Worm (Caenorhabditis elegans) whole organism, L4 larva: Measurements from ENCODE around the gene unc-51.

Source experiments
- F49E8.2 ChIP-seq: sonication (generic microtip); optimal IDR thresholded peaks from 2 replicates; lab custom pipeline; 2016; ENCODE audit warnings: missing compliant biosample characterization, mild to moderate bottlenecking, missing genetic modification characterization, borderline replicate concordance
- mxl-3 ChIP-seq: fragments of 200-800 bp; sonication (Bioruptor generic); optimal IDR thresholded peaks from 2 replicates; lab custom pipeline; 2018; ENCODE audit warnings: mild to moderate bottlenecking, missing genetic modification characterization, missing compliant biosample characterization
- nhr-102 ChIP-seq: sonication (generic microtip); optimal IDR thresholded peaks from 2 replicates; lab custom pipeline; 2016; ENCODE audit warnings: mild to moderate bottlenecking, missing genetic modification characterization, moderate library complexity, missing compliant biosample characterization
- nhr-237 ChIP-seq: sonication (generic microtip); optimal IDR thresholded peaks from 2 replicates; lab custom pipeline; 2017; ENCODE audit warnings: missing biosample characterization, missing genetic modification characterization
- pha-4 ChIP-seq, 2 experiments: fragments of 150-350 bp in 1 of 2; fragments of 200-800 bp in 1 of 2; sonication (Bioruptor generic) in 1 of 2; IDR thresholded peaks in 1 of 2; optimal IDR thresholded peaks in 1 of 2; 2 replicates each; pipeline versions ENCODE4 v1.3.6 to Lab custom; 2014 to 2022; ENCODE audit warnings: missing genetic modification characterization in 2 of 2, missing genetic modification reagents in 2 of 2, missing biosample characterization in 1 of 2, missing compliant biosample characterization in 1 of 2

ce11 chrV:20011654-20012053 is 7.4 kb upstream of the unc-51 start, which contains the start of gene Y60A3A.21:
- TF ChIP-seq mxl-3 (no peak), nhr-237 (no peak), pha-4 (GFP tag; IDR thresholded peaks at IDR 0.05; lab: Robert Waterston, UW) (no peak), pha-4 (tag; optimal IDR thresholded peaks at IDR 0.05; lab: Kevin White, UChicago) (no peak), nhr-102 (no peak), F49E8.2 (tag; lab: Kevin White, UChicago) (no peak)
